Worm (Caenorhabditis elegans) whole organism, mixed stage, embryonic: ENCODE data around the gene algn-13.

Experiments used
- nhr-12 ChIP-seq: fragments of 150-350 bp; optimal IDR thresholded peaks from 2 replicates; lab custom pipeline; 2014; ENCODE audit warnings: missing biosample characterization, missing genetic modification characterization
- snpc-4 ChIP-seq: fragments of 150-350 bp; optimal IDR thresholded peaks from 2 replicates; lab custom pipeline; 2014; ENCODE audit warnings: missing biosample characterization, missing genetic modification characterization
- unc-39 ChIP-seq: fragments of 150-350 bp; optimal IDR thresholded peaks from 2 replicates; lab custom pipeline; 2014; ENCODE audit warnings: missing biosample characterization, missing genetic modification characterization
- zip-8 ChIP-seq: fragments of 150-350 bp; optimal IDR thresholded peaks from 2 replicates; lab custom pipeline; 2014; ENCODE audit warnings: missing biosample characterization, missing genetic modification characterization

- TF ChIP-seq snpc-4 (tag; lab: Kevin White, UChicago) (no peak), zip-8 (tag; lab: Kevin White, UChicago) (no peak), unc-39 (tag; lab: Kevin White, UChicago) (no peak), nhr-12 (tag; lab: Kevin White, UChicago) (no peak)
Observed at ce11 chrV:13946385-13947019, 15.3 kb downstream of the algn-13 start, which contains the start of the genes srx-10 and clec-226.
